Fruit fly (Drosophila melanogaster): Measurements from ENCODE around the gene CG11294.

CG11294 gene

DNA sequence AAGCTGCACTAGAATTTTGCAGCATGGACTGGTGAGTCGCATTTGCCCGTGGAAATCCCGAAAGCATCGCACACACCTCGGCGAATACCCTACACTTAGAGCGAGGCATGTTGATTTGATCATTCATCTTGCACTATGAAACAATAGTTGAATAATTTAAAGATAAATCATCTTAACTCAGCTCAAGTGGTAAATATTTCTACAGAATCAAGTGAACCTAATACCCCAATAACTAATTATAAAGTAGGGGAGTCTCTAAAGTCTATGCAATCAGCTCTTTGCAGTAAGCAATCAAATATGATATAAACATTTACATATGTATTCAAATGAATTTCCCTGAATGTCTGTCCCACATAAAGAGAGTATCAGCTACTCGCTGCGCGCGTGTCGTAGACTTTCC lies 16.0 kb downstream of the CG11294 start (continued):
- TF ChIP-seq Gug (GFP tag; IDR thresholded peaks at IDR 0.05) (peak; percentile 49), Blimp-1 (GFP tag; optimal IDR thresholded peaks at IDR 0.05) (no peak), fkh (GFP tag; optimal IDR thresholded peaks at IDR 0.05) (peak; percentile 14), OdsH (GFP tag; optimal IDR thresholded peaks at IDR 0.05) (peak; percentile 47), eg (GFP tag; IDR thresholded peaks at IDR 0.05) (peak; percentile 96), svp (GFP tag) (peak; percentile 96), Eip75B (GFP tag; optimal IDR thresholded peaks at IDR 0.05) (peak; percentile 89), CG6792 (GFP tag; optimal IDR thresholded peaks at IDR 0.05) (peak; percentile 14), CG6163 (GFP tag; IDR thresholded peaks at IDR 0.05) (peak; percentile 89), fd59A (GFP tag; optimal IDR thresholded peaks at IDR 0.05) (no peak), cyc (GFP tag; optimal IDR thresholded peaks at IDR 0.05) (peak; percentile 35), CG3919 (GFP tag; optimal IDR thresholded peaks at IDR 0.05) (no peak), CG10631 (GFP tag; optimal IDR thresholded peaks at IDR 0.05) (no peak), fd85E (GFP tag; optimal IDR thresholded peaks at IDR 0.05) (no peak), CG31627 (GFP tag; optimal IDR thresholded peaks at IDR 0.05) (peak; percentile 50), Eip78C (GFP tag) (peak; percentile 98), CG8119 (GFP tag; IDR thresholded peaks at IDR 0.05) (peak; percentile 12; the same call in 2 of the 3 replicates), Sox14 (GFP tag; optimal IDR thresholded peaks at IDR 0.05) (peak; percentile 28), CG8319 (GFP tag; optimal IDR thresholded peaks at IDR 0.05) (no peak), CG6854 (GFP tag; optimal IDR thresholded peaks at IDR 0.05) (no peak), Sox102F (GFP tag; optimal IDR thresholded peaks at IDR 0.05) (peak; percentile 14), net (GFP tag; optimal IDR thresholded peaks at IDR 0.05) (no peak), CG6276 (GFP tag; optimal IDR thresholded peaks at IDR 0.05) (no peak), achi (GFP tag; optimal IDR thresholded peaks at IDR 0.05) (peak; percentile 21), CG9139 (GFP tag; optimal IDR thresholded peaks at IDR 0.05) (no peak), CG6808 (GFP tag; optimal IDR thresholded peaks at IDR 0.05) (no peak), CG34406 (GFP tag; optimal IDR thresholded peaks at IDR 0.05) (no peak), topi (GFP tag; optimal IDR thresholded peaks at IDR 0.05) (peak; percentile 53), CG11762 (GFP tag; optimal IDR thresholded peaks at IDR 0.05; ENCODE audit: insufficient read depth) (peak; percentile 2)

DNA sequence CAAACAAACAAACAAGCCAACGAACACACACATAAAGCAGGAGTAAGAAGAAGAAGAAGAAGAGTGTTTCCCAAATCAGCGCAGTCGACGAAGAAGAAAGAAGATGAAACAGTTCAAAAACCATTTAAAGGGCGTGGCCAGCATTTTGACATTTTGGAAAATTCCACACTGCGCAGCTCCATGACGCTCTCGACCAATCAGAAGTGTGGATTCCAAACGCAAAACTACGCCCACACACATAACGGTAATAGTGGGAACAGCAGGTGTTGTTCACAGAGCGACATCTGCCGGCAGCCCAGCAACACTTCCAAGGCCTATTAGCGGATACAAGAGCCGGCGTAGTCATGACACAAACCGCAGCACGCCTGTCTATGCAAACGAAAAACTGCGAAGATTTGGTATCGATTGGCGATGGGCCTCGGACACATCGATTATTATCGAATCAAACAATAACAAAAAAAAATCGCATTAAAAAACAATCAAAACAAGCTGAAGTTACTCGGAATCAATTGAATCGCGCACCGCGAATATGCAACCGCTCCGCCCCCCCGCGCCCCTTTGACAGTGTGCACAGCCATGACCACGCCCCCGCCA lies 16.7 kb downstream of the CG11294 start, which contains the start of gene Rubicon:
Gene Rubicon, plus strand, starts transcription at position 433 of the 594 bp plus-strand sequence.
- TF ChIP-seq fd85E (GFP tag; optimal IDR thresholded peaks at IDR 0.05) (no peak), fd59A (GFP tag; optimal IDR thresholded peaks at IDR 0.05) (peak; percentile 50), Sox15 (GFP tag; optimal IDR thresholded peaks at IDR 0.05) (no peak), net (GFP tag; optimal IDR thresholded peaks at IDR 0.05) (no peak), Eip93F (GFP tag; optimal IDR thresholded peaks at IDR 0.05) (no peak), CG11294 (GFP tag; IDR thresholded peaks at IDR 0.05) (no peak), cyc (GFP tag; optimal IDR thresholded peaks at IDR 0.05) (peak; percentile 33), CG6808 (GFP tag; optimal IDR thresholded peaks at IDR 0.05) (peak; percentile 75), lz (GFP tag; optimal IDR thresholded peaks at IDR 0.05) (no peak), salr (GFP tag; optimal IDR thresholded peaks at IDR 0.05) (peak in 1 of 2 experiments; percentile 66), CG6854 (GFP tag; optimal IDR thresholded peaks at IDR 0.05) (peak; percentile 5), Eip78C (GFP tag) (peak; percentile 19), svp (GFP tag) (peak; percentile 44), OdsH (GFP tag; optimal IDR thresholded peaks at IDR 0.05) (peak; percentile 4), CG3919 (GFP tag; optimal IDR thresholded peaks at IDR 0.05) (peak; percentile 29), achi (GFP tag; optimal IDR thresholded peaks at IDR 0.05) (peak; percentile 4), eg (GFP tag; IDR thresholded peaks at IDR 0.05) (peak; percentile 88), Hr4 (GFP tag; optimal IDR thresholded peaks at IDR 0.05) (no peak), CG9139 (GFP tag; optimal IDR thresholded peaks at IDR 0.05) (peak; percentile 79), CG11762 (GFP tag; optimal IDR thresholded peaks at IDR 0.05; ENCODE audit: insufficient read depth) (no peak), Ets21C (GFP tag; optimal IDR thresholded peaks at IDR 0.05) (no peak), Hr38 (GFP tag; optimal IDR thresholded peaks at IDR 0.05) (no peak), Lpt (GFP tag; optimal IDR thresholded peaks at IDR 0.05) (no peak), dsx (GFP tag; optimal IDR thresholded peaks at IDR 0.05; ENCODE audit: poor library complexity, severe bottlenecking) (peak; percentile 49), CG10669 (GFP tag; optimal IDR thresholded peaks at IDR 0.05) (peak; percentile 60), CG8119 (GFP tag; IDR thresholded peaks at IDR 0.05) (peak; percentile 82), dac (GFP tag; optimal IDR thresholded peaks at IDR 0.05) (peak; percentile 42), ss (GFP tag; optimal IDR thresholded peaks at IDR 0.05) (peak; percentile 67 to 71), CG1621 (tag; optimal IDR thresholded peaks at IDR 0.05) (peak; percentile 77), Met (GFP tag; optimal IDR thresholded peaks at IDR 0.05) (no peak), CG6276 (GFP tag; optimal IDR thresholded peaks at IDR 0.05) (peak; percentile 81), CG8319 (GFP tag; optimal IDR thresholded peaks at IDR 0.05) (no peak), CG10631 (GFP tag; optimal IDR thresholded peaks at IDR 0.05) (no peak), fkh (GFP tag; optimal IDR thresholded peaks at IDR 0.05) (peak; percentile 62), CG32006 (GFP tag; optimal IDR thresholded peaks at IDR 0.05) (peak; percentile 41), CG6792 (GFP tag; optimal IDR thresholded peaks at IDR 0.05) (no peak), acj6 (GFP tag; optimal IDR thresholded peaks at IDR 0.05) (no peak), topi (GFP tag; optimal IDR thresholded peaks at IDR 0.05) (no peak)

Data from whole organism, prepupa.